Worm (Caenorhabditis elegans): ENCODE measurements around the gene pgl-1.

Gene pgl-1

ce11 chrIV:6977089-6977558 is at the start of gene pgl-1, which contains the start of gene him-3:
Gene pgl-1, minus strand, starts transcription at chrIV:6977318.
Gene him-3, plus strand, starts transcription at chrIV:6977508.
- no peak for TF ChIP-seq swsn-7 (tag; optimal IDR thresholded peaks at IDR 0.05)
- TF ChIP-seq nhr-28 (tag; optimal IDR thresholded peaks at IDR 0.05) = no peak
- TF ChIP-seq pag-3 (tag; optimal IDR thresholded peaks at IDR 0.05; ENCODE audit: borderline replicate concordance, insufficient read depth) = no peak
- no peak for TF ChIP-seq lin-14 (GFP tag; optimal IDR thresholded peaks at IDR 0.05)
- no peak for TF ChIP-seq nhr-47 (tag; optimal IDR thresholded peaks at IDR 0.05)
- no peak for TF ChIP-seq F16B12.6 (tag; optimal IDR thresholded peaks at IDR 0.05)
- no peak for TF ChIP-seq Y116A8C.19 (tag; optimal IDR thresholded peaks at IDR 0.05; ENCODE audit: borderline replicate concordance)
- TF ChIP-seq rnt-1 (tag; optimal IDR thresholded peaks at IDR 0.05) = no peak
- no peak for TF ChIP-seq ztf-11 (tag; optimal IDR thresholded peaks at IDR 0.05)
- no peak for TF ChIP-seq lin-15B (tag; optimal IDR thresholded peaks at IDR 0.05)
- no peak for TF ChIP-seq sup-37 (GFP tag; optimal IDR thresholded peaks at IDR 0.05)
- TF ChIP-seq efl-3 (GFP tag; optimal IDR thresholded peaks at IDR 0.05) = no peak
- no peak for TF ChIP-seq nhr-85 (tag)
- no peak for TF ChIP-seq nhr-71 (tag; optimal IDR thresholded peaks at IDR 0.05)
- no peak for TF ChIP-seq C04F5.9 (tag; optimal IDR thresholded peaks at IDR 0.05)
- TF ChIP-seq blmp-1 (tag; optimal IDR thresholded peaks at IDR 0.05) = no peak
- TF ChIP-seq nhr-11 (tag; optimal IDR thresholded peaks at IDR 0.05) = no peak

ce11 chrIV:7025835-7026234 is 48.7 kb upstream of the pgl-1 start:
- TF ChIP-seq nhr-71 (tag; optimal IDR thresholded peaks at IDR 0.05) (no peak), efl-1 (optimal IDR thresholded peaks at IDR 0.05) (no peak), efl-1 (GFP tag; optimal IDR thresholded peaks at IDR 0.05 in 1 of 2) (peak in 1 of 2 experiments; percentile 71), lin-35 (GFP tag; optimal IDR thresholded peaks at IDR 0.05) (peak in 1 of 2 experiments; percentile 37), nhr-76 (tag; optimal IDR thresholded peaks at IDR 0.05) (no peak), elt-2 (tag; optimal IDR thresholded peaks at IDR 0.05) (peak; percentile 77)

ce11 chrIV:7024829-7025228 is 47.7 kb upstream of the pgl-1 start:
- no peak for TF ChIP-seq C16A3.4 (tag; optimal IDR thresholded peaks at IDR 0.05)
- no peak for TF ChIP-seq efl-3 (GFP tag; optimal IDR thresholded peaks at IDR 0.05)
- TF ChIP-seq hlh-17 (GFP tag; optimal IDR thresholded peaks at IDR 0.05; ENCODE audit: borderline replicate concordance) = no peak
- TF ChIP-seq ceh-63 (GFP tag; optimal IDR thresholded peaks at IDR 0.05) = no peak
- no peak for TF ChIP-seq lin-15B (tag; optimal IDR thresholded peaks at IDR 0.05)
- TF ChIP-seq tbx-2 (tag; optimal IDR thresholded peaks at IDR 0.05) = no peak
- no peak for TF ChIP-seq fos-1 (tag; optimal IDR thresholded peaks at IDR 0.05)
- TF ChIP-seq swsn-7 (tag; optimal IDR thresholded peaks at IDR 0.05) = no peak
- TF ChIP-seq unc-30 (tag; optimal IDR thresholded peaks at IDR 0.05) = no peak
- TF ChIP-seq nhr-77 (tag; optimal IDR thresholded peaks at IDR 0.05) = no peak
- TF ChIP-seq mab-9 (GFP tag; IDR thresholded peaks at IDR 0.05) = no peak
- no peak for TF ChIP-seq rnt-1 (tag; optimal IDR thresholded peaks at IDR 0.05)
- no peak for TF ChIP-seq ztf-11 (tag; optimal IDR thresholded peaks at IDR 0.05)
- TF ChIP-seq unc-86 (tag; optimal IDR thresholded peaks at IDR 0.05) = no peak
- TF ChIP-seq ceh-8 (GFP tag; optimal IDR thresholded peaks at IDR 0.05) = no peak
- TF ChIP-seq pqm-1 (tag; optimal IDR thresholded peaks at IDR 0.05) = no peak
- no peak for TF ChIP-seq mef-2 (tag; optimal IDR thresholded peaks at IDR 0.05)

- no peak for TF ChIP-seq fos-1 (tag; optimal IDR thresholded peaks at IDR 0.05)
- TF ChIP-seq ztf-11 (tag; optimal IDR thresholded peaks at IDR 0.05) = no peak
- no peak for TF ChIP-seq nhr-12 (tag; optimal IDR thresholded peaks at IDR 0.05)
- no peak for TF ChIP-seq dpl-1 (GFP tag; optimal IDR thresholded peaks at IDR 0.05)
- no peak for TF ChIP-seq grh-1 (GFP tag; IDR thresholded peaks at IDR 0.05)
- no peak for TF ChIP-seq ceh-90 (tag; optimal IDR thresholded peaks at IDR 0.05)
- no peak for TF ChIP-seq snpc-4 (tag; optimal IDR thresholded peaks at IDR 0.05)
- TF ChIP-seq nhr-77 (tag; optimal IDR thresholded peaks at IDR 0.05) = no peak
- no peak for TF ChIP-seq ces-1 (GFP tag; optimal IDR thresholded peaks at IDR 0.05)
- peak; percentile 31 for TF ChIP-seq rnt-1 (tag; optimal IDR thresholded peaks at IDR 0.05)
- TF ChIP-seq ceh-63 (GFP tag; optimal IDR thresholded peaks at IDR 0.05) = no peak
- no peak for TF ChIP-seq nhr-11 (tag; optimal IDR thresholded peaks at IDR 0.05)
- no peak for TF ChIP-seq hlh-4 (tag; optimal IDR thresholded peaks at IDR 0.05)
- no peak for TF ChIP-seq blmp-1 (tag; optimal IDR thresholded peaks at IDR 0.05)
- TF ChIP-seq mab-9 (GFP tag; IDR thresholded peaks at IDR 0.05) = no peak
- TF ChIP-seq hlh-17 (GFP tag; optimal IDR thresholded peaks at IDR 0.05; ENCODE audit: borderline replicate concordance) = no peak
- TF ChIP-seq dsc-1 (tag; optimal IDR thresholded peaks at IDR 0.05) = no peak
- TF ChIP-seq aly-2 (tag; optimal IDR thresholded peaks at IDR 0.05) = no peak
- no peak for TF ChIP-seq lin-15B (tag; optimal IDR thresholded peaks at IDR 0.05)
- TF ChIP-seq lsy-2 (tag; optimal IDR thresholded peaks at IDR 0.05) = peak; percentile 22 to 26
- TF ChIP-seq nhr-20 (tag; optimal IDR thresholded peaks at IDR 0.05) = peak; percentile 34
- TF ChIP-seq hpl-2 (GFP tag; optimal IDR thresholded peaks at IDR 0.05) = no peak
- TF ChIP-seq zip-4 (GFP tag; optimal IDR thresholded peaks at IDR 0.05) = no peak
Observed at ce11 chrIV:7023858-7024257, 46.7 kb upstream of the pgl-1 start, which contains the start of gene adah-1. Gene adah-1, plus strand, starts transcription at chrIV:7024211.

Data from whole organism, L1 larva.